Worm (Caenorhabditis elegans) whole organism, L1 larva: Measurements from ENCODE around the gene xpo-1.

ENCODE experiments used
- C34B4.2 ChIP-seq: sonication (generic microtip); optimal IDR thresholded peaks from 2 replicates; lab custom pipeline; 2017; ENCODE audit warnings: mild to moderate bottlenecking, missing genetic modification characterization, missing compliant biosample characterization
- F16B12.6 ChIP-seq: fragments of 150-350 bp; optimal IDR thresholded peaks from 2 replicates; lab custom pipeline; 2014; ENCODE audit warnings: missing biosample characterization, missing genetic modification characterization
- aly-2 ChIP-seq: fragments of 150-350 bp; optimal IDR thresholded peaks from 2 replicates; lab custom pipeline; 2014; ENCODE audit warnings: missing biosample characterization, missing genetic modification characterization
- ceh-63 ChIP-seq: fragments of 200-800 bp; sonication (Bioruptor generic); optimal IDR thresholded peaks from 2 replicates; lab custom pipeline; 2018; ENCODE audit warnings: mild to moderate bottlenecking, missing genetic modification characterization, missing compliant biosample characterization
- dsc-1 ChIP-seq: sonication (generic microtip); optimal IDR thresholded peaks from 2 replicates; lab custom pipeline; 2016; ENCODE audit warnings: mild to moderate bottlenecking, missing genetic modification characterization, missing compliant biosample characterization
- egl-13 ChIP-seq: sonication (generic microtip); optimal IDR thresholded peaks from 2 replicates; lab custom pipeline; 2016; ENCODE audit warnings: missing genotype, missing genetic modification reagents, missing genetic modification characterization, missing compliant biosample characterization
- elt-2 ChIP-seq: sonication (generic microtip); optimal IDR thresholded peaks from 2 replicates; lab custom pipeline; 2016; ENCODE audit warnings: missing genetic modification characterization, mild to moderate bottlenecking, inconsistent platforms, missing compliant biosample characterization, missing genetic modification reagents
- fkh-4 ChIP-seq: sonication (generic microtip); optimal IDR thresholded peaks from 2 replicates; lab custom pipeline; 2016; ENCODE audit warnings: missing compliant biosample characterization, missing genetic modification characterization, borderline replicate concordance
- fkh-8 ChIP-seq: sonication (generic microtip); optimal IDR thresholded peaks from 2 replicates; lab custom pipeline; 2016; ENCODE audit warnings: mild to moderate bottlenecking, missing genetic modification characterization, missing compliant biosample characterization
- jun-1 ChIP-seq: fragments of 150-350 bp; optimal IDR thresholded peaks from 2 replicates; lab custom pipeline; 2014; ENCODE audit warnings: missing biosample characterization, missing genetic modification reagents, missing genetic modification characterization
- lin-13 ChIP-seq: fragments of 150-350 bp; optimal IDR thresholded peaks from 2 replicates; lab custom pipeline; 2014; ENCODE audit warnings: missing biosample characterization, missing genetic modification reagents, missing genetic modification characterization
- lin-14 ChIP-seq: fragments of 200-800 bp; sonication (Bioruptor generic); optimal IDR thresholded peaks from 2 replicates; lab custom pipeline; 2018; ENCODE audit warnings: mild to moderate bottlenecking, missing genetic modification characterization, moderate library complexity, missing compliant biosample characterization
- lir-3 ChIP-seq: sonication (generic microtip); optimal IDR thresholded peaks from 2 replicates; lab custom pipeline; 2016; ENCODE audit warnings: mild to moderate bottlenecking, missing genetic modification characterization, moderate library complexity, missing compliant biosample characterization; ENCODE audit not compliant: poor library complexity
- mef-2 ChIP-seq: fragments of 150-350 bp; optimal IDR thresholded peaks from 2 replicates; lab custom pipeline; 2014; ENCODE audit warnings: missing biosample characterization, missing genetic modification characterization
- nhr-12 ChIP-seq: sonication (generic microtip); optimal IDR thresholded peaks from 2 replicates; lab custom pipeline; 2017; ENCODE audit warnings: missing biosample characterization, missing genetic modification characterization
- nhr-19 ChIP-seq: fragments of 200-800 bp; sonication (Bioruptor generic); conservative IDR thresholded peaks from 2 replicates; pipeline ENCODE4 v1.3.6; 2022; ENCODE audit warnings: missing genetic modification characterization, missing compliant biosample characterization
- nhr-237 ChIP-seq: fragments of 150-350 bp; optimal IDR thresholded peaks from 2 replicates; lab custom pipeline; 2014; ENCODE audit warnings: missing biosample characterization, missing genetic modification characterization
- nhr-76 ChIP-seq: sonication (generic microtip); optimal IDR thresholded peaks from 2 replicates; lab custom pipeline; 2017; ENCODE audit warnings: missing biosample characterization, missing genetic modification characterization
- nhr-85 ChIP-seq: sonication (generic microtip); peaks from one replicate; lab custom pipeline; 2016; ENCODE audit warnings: missing genetic modification characterization, inconsistent platforms, missing compliant biosample characterization
- nhr-90 ChIP-seq: sonication (generic microtip); optimal IDR thresholded peaks from 2 replicates; lab custom pipeline; 2016; ENCODE audit warnings: mild to moderate bottlenecking, missing genetic modification characterization, missing compliant biosample characterization; ENCODE audit not compliant: poor library complexity
- pqm-1 ChIP-seq: sonication (generic microtip); optimal IDR thresholded peaks from 3 replicates; lab custom pipeline; 2017; ENCODE audit warnings: missing biosample characterization, missing genetic modification characterization
- skn-1 ChIP-seq: fragments of 150-350 bp; optimal IDR thresholded peaks from 2 replicates; lab custom pipeline; 2014; ENCODE audit warnings: missing biosample characterization, missing genetic modification characterization
- snu-23 ChIP-seq: sonication (generic microtip); optimal IDR thresholded peaks from 2 replicates; lab custom pipeline; 2016; ENCODE audit warnings: missing genetic modification characterization, missing compliant biosample characterization
- sox-4 ChIP-seq: sonication (generic microtip); optimal IDR thresholded peaks from 2 replicates; lab custom pipeline; 2016; ENCODE audit warnings: missing genetic modification characterization, missing compliant biosample characterization
- sup-37 ChIP-seq: fragments of 200-800 bp; sonication (Bioruptor generic); optimal IDR thresholded peaks from 2 replicates; lab custom pipeline; 2018; ENCODE audit warnings: mild to moderate bottlenecking, missing genetic modification characterization, missing compliant biosample characterization
- unc-30 ChIP-seq: sonication (generic microtip); optimal IDR thresholded peaks from 2 replicates; lab custom pipeline; 2017; ENCODE audit warnings: missing biosample characterization, missing genetic modification characterization
- unc-62 ChIP-seq: fragments of 150-350 bp; optimal IDR thresholded peaks from 2 replicates; lab custom pipeline; 2014; ENCODE audit warnings: missing biosample characterization, missing genetic modification reagents, missing genetic modification characterization
- unc-98 ChIP-seq: fragments of 200-800 bp; sonication (Bioruptor generic); IDR thresholded peaks from 2 replicates; pipeline ENCODE4 v1.3.6; 2022; ENCODE audit warnings: missing genetic modification characterization, missing compliant biosample characterization
- vab-15 ChIP-seq: sonication (generic microtip); optimal IDR thresholded peaks from 2 replicates; lab custom pipeline; 2017; ENCODE audit warnings: missing genotype, mild to moderate bottlenecking, missing genetic modification characterization, missing compliant biosample characterization
- xbp-1 ChIP-seq: sonication (generic microtip); optimal IDR thresholded peaks from 2 replicates; lab custom pipeline; 2016; ENCODE audit warnings: missing genetic modification characterization, missing compliant biosample characterization
- zag-1 ChIP-seq: fragments of 150-350 bp; optimal IDR thresholded peaks from 2 replicates; lab custom pipeline; 2014; ENCODE audit warnings: missing biosample characterization, missing genetic modification characterization
- zip-4 ChIP-seq: fragments of 200-800 bp; sonication (Bioruptor generic); optimal IDR thresholded peaks from 2 replicates; lab custom pipeline; 2018; ENCODE audit warnings: mild to moderate bottlenecking, missing genetic modification characterization, moderate library complexity, missing compliant biosample characterization
- ztf-11 ChIP-seq, 2 experiments: sonication (generic microtip); optimal IDR thresholded peaks; 2 replicates each; lab custom pipeline; 2016 to 2017; ENCODE audit warnings: missing genetic modification characterization in 2 of 2, missing biosample characterization in 1 of 2, missing compliant biosample characterization in 1 of 2
- ztf-4 ChIP-seq: fragments of 150-350 bp; optimal IDR thresholded peaks from 2 replicates; lab custom pipeline; 2014; ENCODE audit warnings: missing biosample characterization, missing genetic modification characterization

Gene xpo-1

ce11 chrV:7781511-7781910 is 23.4 kb upstream of the xpo-1 start, which contains the start of gene cyp-32A1:
Gene cyp-32A1 (plus strand): TSS chrV:7781811.
- TF ChIP-seq fkh-8 (tag; lab: Kevin White, UChicago) (no peak), vab-15 (tag; lab: Kevin White, UChicago) (no peak), nhr-12 (no peak), F16B12.6 (no peak), sox-4 (tag; lab: Kevin White, UChicago) (no peak), snu-23 (GFP tag; lab: Kevin White, UChicago) (no peak), ztf-11 (tag; optimal IDR thresholded peaks at IDR 0.05; lab: Kevin White, UChicago) (no peak), dsc-1 (tag; lab: Kevin White, UChicago) (no peak), aly-2 (no peak), nhr-76 (tag; lab: Kevin White, UChicago) (no peak)
- TF ChIP-seq, all 84 proteins: peak for 0

ce11 chrV:7785117-7785516 is 19.7 kb upstream of the xpo-1 start, which contains the start of gene C26F1.1:
Gene C26F1.1 (plus strand): TSS chrV:7785417.
- no peak for TF ChIP-seq egl-13 (tag; lab: Kevin White, UChicago)
- peak; percentile 4 for TF ChIP-seq nhr-85 (tag; lab: Kevin White, UChicago)

- TF ChIP-seq unc-62 (GFP tag; lab: Kevin White, UChicago) (no peak), mef-2 (tag; lab: Kevin White, UChicago) (no peak)
Measured at ce11 chrV:7785885-7786284, 19.0 kb upstream of the xpo-1 start.

ce11 chrV:7786639-7787038 is 18.2 kb upstream of the xpo-1 start:
- TF ChIP-seq elt-2 (tag; lab: Kevin White, UChicago), result peak; percentile 70
- TF ChIP-seq ztf-4 (tag; lab: Kevin White, UChicago), result no peak
- TF ChIP-seq, all 84 proteins: peak for 1

- TF ChIP-seq unc-98 (GFP tag; lab: Robert Waterston, UW), result no peak
- no peak for TF ChIP-seq jun-1 (tag; lab: Kevin White, UChicago)
- no peak for TF ChIP-seq sup-37 (GFP tag; lab: Kevin White, UChicago)
- no peak for TF ChIP-seq nhr-19 (GFP tag; lab: Robert Waterston, UW)
- no peak for TF ChIP-seq zag-1 (tag; lab: Kevin White, UChicago)
Measured at ce11 chrV:7793067-7793466, 11.8 kb upstream of the xpo-1 start, which contains the start of gene flp-21. Gene flp-21 (plus strand): TSS chrV:7793367.

- no peak for TF ChIP-seq lin-13
- TF ChIP-seq xbp-1 (tag; lab: Kevin White, UChicago), result no peak
- TF ChIP-seq skn-1 (tag; lab: Kevin White, UChicago), result no peak
- no peak for TF ChIP-seq pqm-1 (tag; lab: Kevin White, UChicago)
- no peak for TF ChIP-seq lin-14
- no peak for TF ChIP-seq dsc-1 (tag; lab: Kevin White, UChicago)
- no peak for TF ChIP-seq unc-30 (tag; lab: Kevin White, UChicago)
- TF ChIP-seq C34B4.2 (tag; lab: Kevin White, UChicago), result no peak
- TF ChIP-seq nhr-237, result no peak
- no peak for TF ChIP-seq ceh-63 (GFP tag; lab: Kevin White, UChicago)
- no peak for TF ChIP-seq ztf-4 (tag; lab: Kevin White, UChicago)
- no peak for TF ChIP-seq lir-3 (tag; lab: Kevin White, UChicago)
- no peak for TF ChIP-seq zip-4 (GFP tag; lab: Kevin White, UChicago)
- TF ChIP-seq F16B12.6, result no peak
- no peak for TF ChIP-seq nhr-90
- TF ChIP-seq snu-23 (GFP tag; lab: Kevin White, UChicago), result no peak
- no peak for TF ChIP-seq fkh-4 (tag; lab: Kevin White, UChicago)
Measured at ce11 chrV:7798079-7798478, 6.8 kb upstream of the xpo-1 start, which contains the start of gene ZK742.7. Gene ZK742.7 (plus strand): TSS chrV:7798379.
